Fruit fly (Drosophila melanogaster): Measurements from ENCODE around the gene squ.
A peak's percentile ranks its signal among the peaks of the same experiment; 100 is the strongest.

The squ gene

dm6 chr2L:16683958-16684877 lies 4.4 kb downstream of the squ start, which contains the start of gene CG31807 (continued):
- no peak for TF ChIP-seq emc (GFP tag; optimal IDR thresholded peaks at IDR 0.05)
- peak; percentile 30 for TF ChIP-seq Xbp1 (GFP tag; optimal IDR thresholded peaks at IDR 0.05)
- TF ChIP-seq CG12071 (GFP tag; optimal IDR thresholded peaks at IDR 0.05): peak; percentile 59
- TF ChIP-seq CG10565 (GFP tag; optimal IDR thresholded peaks at IDR 0.05): no peak
- TF ChIP-seq Ets97D (GFP tag; optimal IDR thresholded peaks at IDR 0.05): no peak
- no peak for TF ChIP-seq CG4707 (GFP tag; optimal IDR thresholded peaks at IDR 0.05)
- TF ChIP-seq stwl (tag; optimal IDR thresholded peaks at IDR 0.05): no peak
- TF ChIP-seq wdn (GFP tag; IDR thresholded peaks at IDR 0.05): peak; percentile 40; the same call in 1 of the 2 replicates
- TF ChIP-seq CG17385 (GFP tag; optimal IDR thresholded peaks at IDR 0.05): peak; percentile 78
- TF ChIP-seq CG3726 (GFP tag; IDR thresholded peaks at IDR 0.05): no peak
- peak; percentile 52 for TF ChIP-seq CG2202 (tag; optimal IDR thresholded peaks at IDR 0.05)
- TF ChIP-seq Dek (tag; optimal IDR thresholded peaks at IDR 0.05): peak; percentile 61
- TF ChIP-seq Med (GFP tag): peak; percentile 91
- peak; percentile 62 for TF ChIP-seq CG1792 (GFP tag; optimal IDR thresholded peaks at IDR 0.05)
- TF ChIP-seq sc (optimal IDR thresholded peaks at IDR 0.05): no peak
- TF ChIP-seq sc (GFP tag; optimal IDR thresholded peaks at IDR 0.05): peak; percentile 71
- TF ChIP-seq CG8281 (tag; optimal IDR thresholded peaks at IDR 0.05): no peak
- TF ChIP-seq CG1529 (GFP tag; optimal IDR thresholded peaks at IDR 0.05): peak; percentile 69
- TF ChIP-seq cwo (GFP tag; optimal IDR thresholded peaks at IDR 0.05): peak; percentile 62
- peak; percentile 38 for TF ChIP-seq CG30020 (tag; optimal IDR thresholded peaks at IDR 0.05)
- TF ChIP-seq repo (GFP tag; optimal IDR thresholded peaks at IDR 0.05): no peak
- TF ChIP-seq ash1 (GFP tag; optimal IDR thresholded peaks at IDR 0.05): no peak
- TF ChIP-seq Bteb2 (GFP tag; optimal IDR thresholded peaks at IDR 0.05): peak; percentile 65
- no peak for TF ChIP-seq CG5953 (GFP tag; IDR thresholded peaks at IDR 0.05)
- TF ChIP-seq yki (optimal IDR thresholded peaks at IDR 0.05): no peak
- peak; percentile 64 for TF ChIP-seq vvl (GFP tag; IDR thresholded peaks at IDR 0.05)
- TF ChIP-seq schlank (tag; optimal IDR thresholded peaks at IDR 0.05): peak; percentile 40
- peak; percentile 28; the same call in 1 of the 3 replicates for TF ChIP-seq CG11695 (GFP tag; IDR thresholded peaks at IDR 0.05)
- no peak for TF ChIP-seq Gsc (GFP tag; IDR thresholded peaks at IDR 0.05)
- no peak for TF ChIP-seq caup (GFP tag; optimal IDR thresholded peaks at IDR 0.05; ENCODE audit: severe bottlenecking)
- no peak for TF ChIP-seq CG16779 (GFP tag; IDR thresholded peaks at IDR 0.05)
- peak; percentile 83 to 98 for TF ChIP-seq bsh (GFP tag; optimal IDR thresholded peaks at IDR 0.05)
- TF ChIP-seq Ets65A (GFP tag): peak; percentile 88
- peak; percentile 41 for TF ChIP-seq CG13624 (GFP tag; optimal IDR thresholded peaks at IDR 0.05)
- peak; percentile 33 for TF ChIP-seq CG4424 (GFP tag; optimal IDR thresholded peaks at IDR 0.05)
- peak; percentile 45 for TF ChIP-seq ewg (GFP tag; optimal IDR thresholded peaks at IDR 0.05)
- no peak; the same call in 1 of the 2 replicates for TF ChIP-seq CG14014 (GFP tag; IDR thresholded peaks at IDR 0.05)
- peak; percentile 36 for TF ChIP-seq CG30431 (GFP tag; optimal IDR thresholded peaks at IDR 0.05)
- TF ChIP-seq ac (GFP tag; optimal IDR thresholded peaks at IDR 0.05): peak; percentile 36
- TF ChIP-seq sna (GFP tag; IDR thresholded peaks at IDR 0.05; ENCODE audit: partially characterized antibody): no peak
- TF ChIP-seq Nf-YB (GFP tag; optimal IDR thresholded peaks at IDR 0.05): peak; percentile 64
- 0 out of 2 replicates have a peak, but pooled peaks have one; percentile 9 for TF ChIP-seq ara (GFP tag; IDR thresholded peaks at IDR 0.05)
- peak; percentile 37 for TF ChIP-seq CG15011 (GFP tag; optimal IDR thresholded peaks at IDR 0.05)
- peak; percentile 70; the same call in 1 of the 2 replicates for TF ChIP-seq CG6689 (GFP tag; IDR thresholded peaks at IDR 0.05)
- no peak for TF ChIP-seq hkb (optimal IDR thresholded peaks at IDR 0.05)
- peak; percentile 62 for TF ChIP-seq hkb (GFP tag; IDR thresholded peaks at IDR 0.05)
- TF ChIP-seq so (GFP tag; IDR thresholded peaks at IDR 0.05): no peak; the same call in 2 of the 3 replicates
- TF ChIP-seq corto (GFP tag; optimal IDR thresholded peaks at IDR 0.05): peak; percentile 84
- peak; percentile 64 for TF ChIP-seq Ptx1 (GFP tag; IDR thresholded peaks at IDR 0.05)

Measured in whole organism, embryonic.